Worm (Caenorhabditis elegans): Measurements from ENCODE around the gene F28B12.6.

Gene F28B12.6

DNA sequence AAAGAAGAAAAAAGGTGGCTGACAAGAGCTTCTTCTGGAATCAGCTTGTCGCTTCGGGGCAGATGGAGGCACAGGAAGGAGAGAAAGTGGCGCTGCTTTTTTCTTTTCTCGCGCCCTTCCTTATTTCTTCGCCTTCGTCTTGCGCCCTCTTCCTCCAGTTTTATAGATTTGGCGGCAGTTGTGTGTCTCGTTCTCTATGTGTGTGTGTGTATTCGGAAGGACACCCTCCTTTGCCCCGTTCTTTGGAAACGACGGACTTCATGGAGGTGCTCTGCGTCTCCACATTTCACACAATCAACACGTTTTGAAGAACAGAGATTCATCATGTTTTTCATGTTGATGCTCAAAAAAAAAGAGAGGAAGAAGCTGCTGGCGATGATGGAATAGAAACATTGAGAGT lies 8.0 kb downstream of the F28B12.6 start (continued):
- TF ChIP-seq lin-13 (GFP tag; optimal IDR thresholded peaks at IDR 0.05): no peak
- TF ChIP-seq nhr-77 (tag; optimal IDR thresholded peaks at IDR 0.05): no peak
- TF ChIP-seq ceh-32 (tag; optimal IDR thresholded peaks at IDR 0.05; ENCODE audit: poor library complexity): no peak
- TF ChIP-seq pha-4 (GFP tag; IDR thresholded peaks at IDR 0.05): no peak
- no peak for TF ChIP-seq pha-4 (tag; optimal IDR thresholded peaks at IDR 0.05)
- TF ChIP-seq ceh-62 (tag; optimal IDR thresholded peaks at IDR 0.05): no peak
- peak; percentile 31 to 53 for TF ChIP-seq lsy-2 (tag; optimal IDR thresholded peaks at IDR 0.05)
- TF ChIP-seq unc-62 (GFP tag; optimal IDR thresholded peaks at IDR 0.05 in 1 of 2): peak in 1 of 2 experiments; percentile 78
- no peak for TF ChIP-seq unc-62 (tag; optimal IDR thresholded peaks at IDR 0.05)
- no peak for TF ChIP-seq daf-8 (GFP tag; IDR thresholded peaks at IDR 0.05)
- no peak for TF ChIP-seq ztf-7 (tag; optimal IDR thresholded peaks at IDR 0.05)
- 0 out of 2 replicates have a peak, but pooled peaks have one; percentile 35 for TF ChIP-seq tra-1 (GFP tag; IDR thresholded peaks at IDR 0.05)
- TF ChIP-seq ces-1 (GFP tag; optimal IDR thresholded peaks at IDR 0.05): no peak
- TF ChIP-seq fos-1 (tag; optimal IDR thresholded peaks at IDR 0.05): no peak
- TF ChIP-seq php-3 (GFP tag; IDR thresholded peaks at IDR 0.05): no peak

- TF ChIP-seq D1046.2 (GFP tag; IDR thresholded peaks at IDR 0.05) (no peak), zfp-2 (tag; optimal IDR thresholded peaks at IDR 0.05) (no peak), Y48G9A.11 (GFP tag; IDR thresholded peaks at IDR 0.05) (no peak), ctbp-1 (GFP tag; IDR thresholded peaks at IDR 0.05) (peak; percentile 55; the same call in 1 of the 2 replicates), lin-1 (GFP tag; IDR thresholded peaks at IDR 0.05) (no peak), hlh-30 (tag; optimal IDR thresholded peaks at IDR 0.05; ENCODE audit: insufficient read depth) (peak; percentile 6), lin-39 (tag; optimal IDR thresholded peaks at IDR 0.05) (no peak), aha-1 (tag) (peak; percentile 87), unc-39 (tag; optimal IDR thresholded peaks at IDR 0.05) (no peak), dmd-8 (GFP tag; IDR thresholded peaks at IDR 0.05) (no peak), ZK546.5 (tag; optimal IDR thresholded peaks at IDR 0.05) (no peak), unc-62 (GFP tag; optimal IDR thresholded peaks at IDR 0.05 in 1 of 2) (no peak), unc-62 (tag; optimal IDR thresholded peaks at IDR 0.05) (no peak), dmd-6 (GFP tag; IDR thresholded peaks at IDR 0.05) (no peak), hmg-1.1 (GFP tag; IDR thresholded peaks at IDR 0.05) (0 out of 2 replicates have a peak, but pooled peaks have one; percentile 6), sdz-12 (GFP tag; optimal IDR thresholded peaks at IDR 0.05) (no peak), F37D6.2 (tag; optimal IDR thresholded peaks at IDR 0.05) (no peak), egl-43 (GFP tag; IDR thresholded peaks at IDR 0.05) (no peak), arid-1 (GFP tag; conservative IDR thresholded peaks at IDR 0.05) (no peak), lin-29 (GFP tag; IDR thresholded peaks at IDR 0.05) (no peak), mxl-3 (GFP tag; optimal IDR thresholded peaks at IDR 0.05) (no peak), ama-1 (optimal IDR thresholded peaks at IDR 0.05) (no peak), Y105C5A.15 (GFP tag; IDR thresholded peaks at IDR 0.05) (no peak), nhr-76 (tag; optimal IDR thresholded peaks at IDR 0.05) (no peak), mdl-1 (tag; optimal IDR thresholded peaks at IDR 0.05) (no peak), mep-1 (tag; optimal IDR thresholded peaks at IDR 0.05) (no peak), fkh-10 (GFP tag; optimal IDR thresholded peaks at IDR 0.05) (no peak), pqm-1 (tag; optimal IDR thresholded peaks at IDR 0.05) (no peak), lin-15B (tag; optimal IDR thresholded peaks at IDR 0.05) (no peak), ztf-11 (tag; optimal IDR thresholded peaks at IDR 0.05) (no peak)
Measured at ce11 chrII:5950657-5951056, 10.0 kb downstream of the F28B12.6 start.
